Worm (Caenorhabditis elegans) whole organism, L3 larva: ENCODE measurements around the gene clec-266.

Experiments
- ceh-28 ChIP-seq: fragments of 150-350 bp; optimal IDR thresholded peaks from 2 replicates; lab custom pipeline; 2014; ENCODE audit warnings: missing biosample characterization, missing genetic modification reagents, missing genetic modification characterization
- fkh-10 ChIP-seq: sonication (generic microtip); optimal IDR thresholded peaks from 2 replicates; lab custom pipeline; 2017; ENCODE audit warnings: missing biosample characterization, missing genetic modification reagents, missing genetic modification characterization
- nhr-11 ChIP-seq: fragments of 150-350 bp; optimal IDR thresholded peaks from 2 replicates; lab custom pipeline; 2014; ENCODE audit warnings: missing biosample characterization, missing genetic modification characterization
- nhr-237 ChIP-seq: fragments of 150-350 bp; optimal IDR thresholded peaks from 2 replicates; lab custom pipeline; 2014; ENCODE audit warnings: missing biosample characterization, missing genetic modification characterization

Gene clec-266

ce11 chrX:6569624-6570023, 53.1 kb downstream of the clec-266 start, which contains the start of gene dop-3:
Gene dop-3 (minus strand): TSS chrX:6569724.
- TF ChIP-seq nhr-11 (tag; lab: Kevin White, UChicago) (no peak), ceh-28 (tag; lab: Kevin White, UChicago) (no peak), nhr-237 (tag; lab: Kevin White, UChicago) (no peak), fkh-10 (GFP tag; lab: Kevin White, UChicago) (no peak)
- TF ChIP-seq, all 47 proteins: peak for 0
